Worm (Caenorhabditis elegans) whole organism, L4 larva: ENCODE data around the gene F42G4.6.
"Not testable (repeated sequence)": the region's sequence is repeated elsewhere in the genome, so short reads cannot be mapped to it uniquely, and the experiment has no call there.

Experiments used
- F10B5.3 ChIP-seq: sonication (generic microtip); optimal IDR thresholded peaks from 2 replicates; lab custom pipeline; 2016; ENCODE audit warnings: mild to moderate bottlenecking, missing genetic modification characterization, missing compliant biosample characterization
- F49E8.2 ChIP-seq: sonication (generic microtip); optimal IDR thresholded peaks from 2 replicates; lab custom pipeline; 2016; ENCODE audit warnings: missing compliant biosample characterization, mild to moderate bottlenecking, missing genetic modification characterization, borderline replicate concordance
- Y105C5A.15 ChIP-seq: fragments of 200-800 bp; sonication (Bioruptor generic); IDR thresholded peaks from 2 replicates; pipeline ENCODE4 v1.3.6; 2022; ENCODE audit warnings: missing genetic modification characterization, missing compliant biosample characterization
- Y5F2A.4 ChIP-seq: fragments of 200-800 bp; sonication (Bioruptor generic); optimal IDR thresholded peaks from 2 replicates; lab custom pipeline; 2018; ENCODE audit warnings: mild to moderate bottlenecking, missing genetic modification characterization, missing compliant biosample characterization
- aha-1 ChIP-seq: fragments of 150-350 bp; peaks from one replicate; lab custom pipeline; 2014; ENCODE audit warnings: missing biosample characterization, missing genetic modification characterization
- ama-1 ChIP-seq: fragments of 150-350 bp; optimal IDR thresholded peaks from 2 replicates; lab custom pipeline; 2014; ENCODE audit warnings: inconsistent platforms, mixed read lengths
- ceh-62 ChIP-seq: sonication (generic microtip); optimal IDR thresholded peaks from 2 replicates; lab custom pipeline; 2017; ENCODE audit warnings: missing biosample characterization, missing genetic modification characterization
- ctbp-1 ChIP-seq: fragments of 200-800 bp; sonication (Bioruptor generic); IDR thresholded peaks from 2 replicates; pipeline ENCODE4 v1.3.6; 2022; ENCODE audit warnings: missing genetic modification reagents, missing genetic modification characterization, missing compliant biosample characterization
- dmd-6 ChIP-seq: fragments of 200-800 bp; sonication (Bioruptor generic); IDR thresholded peaks from 2 replicates; pipeline ENCODE4 v1.3.6; 2022; ENCODE audit warnings: missing genetic modification reagents, missing genetic modification characterization, missing compliant biosample characterization
- dpl-1 ChIP-seq: fragments of 150-350 bp; optimal IDR thresholded peaks from 2 replicates; lab custom pipeline; 2014; ENCODE audit warnings: missing biosample characterization, missing genetic modification reagents, missing genetic modification characterization
- fos-1 ChIP-seq: fragments of 150-350 bp; optimal IDR thresholded peaks from 2 replicates; lab custom pipeline; 2014; ENCODE audit warnings: missing biosample characterization, missing genetic modification characterization
- hlh-11 ChIP-seq: fragments of 200-800 bp; sonication (Bioruptor generic); optimal IDR thresholded peaks from 2 replicates; lab custom pipeline; 2018; ENCODE audit warnings: mild to moderate bottlenecking, missing genetic modification characterization, missing compliant biosample characterization
- hlh-30 ChIP-seq: sonication (generic microtip); optimal IDR thresholded peaks from 2 replicates; lab custom pipeline; 2017; ENCODE audit warnings: antibody characterized with exemption, mild to moderate bottlenecking, missing genetic modification characterization, missing compliant biosample characterization; ENCODE audit not compliant: insufficient read depth
- lin-38 ChIP-seq: fragments of 200-800 bp; sonication (Bioruptor generic); IDR thresholded peaks from 2 replicates; pipeline ENCODE4 v1.3.6; 2022; ENCODE audit warnings: missing genetic modification reagents, missing genetic modification characterization, missing compliant biosample characterization
- lsy-2 ChIP-seq, 2 experiments: fragments of 150-350 bp in 1 of 2; sonication (generic microtip) in 1 of 2; optimal IDR thresholded peaks; 2 replicates each; lab custom pipeline; 2014 to 2017; ENCODE audit warnings: missing biosample characterization in 2 of 2, missing genetic modification characterization in 2 of 2
- madf-5 ChIP-seq, 2 experiments: fragments of 200-800 bp; sonication (Bioruptor generic); IDR thresholded peaks; 2 replicates each; pipeline ENCODE4 v1.3.6; 2022; ENCODE audit warnings: missing compliant biosample characterization in 2 of 2, missing genetic modification characterization in 2 of 2
- mes-2 ChIP-seq: sonication (generic microtip); optimal IDR thresholded peaks from 2 replicates; lab custom pipeline; 2016; ENCODE audit warnings: missing genotype, mild to moderate bottlenecking, missing genetic modification characterization, missing compliant biosample characterization; ENCODE audit not compliant: poor library complexity, severe bottlenecking
- mxl-3 ChIP-seq: fragments of 200-800 bp; sonication (Bioruptor generic); optimal IDR thresholded peaks from 2 replicates; lab custom pipeline; 2018; ENCODE audit warnings: mild to moderate bottlenecking, missing genetic modification characterization, missing compliant biosample characterization
- nhr-11 ChIP-seq: fragments of 150-350 bp; optimal IDR thresholded peaks from 2 replicates; lab custom pipeline; 2014; ENCODE audit warnings: missing biosample characterization, missing genetic modification characterization
- nhr-237 ChIP-seq: sonication (generic microtip); optimal IDR thresholded peaks from 2 replicates; lab custom pipeline; 2017; ENCODE audit warnings: missing biosample characterization, missing genetic modification characterization
- nhr-28 ChIP-seq: fragments of 150-350 bp; optimal IDR thresholded peaks from 2 replicates; lab custom pipeline; 2014; ENCODE audit warnings: missing biosample characterization, missing genetic modification characterization
- nhr-6 ChIP-seq: fragments of 150-350 bp; optimal IDR thresholded peaks from 2 replicates; lab custom pipeline; 2014; ENCODE audit warnings: missing biosample characterization, missing genetic modification characterization
- pqm-1 ChIP-seq: sonication (generic microtip); optimal IDR thresholded peaks from 2 replicates; lab custom pipeline; 2017; ENCODE audit warnings: missing biosample characterization, missing genetic modification characterization
- set-16 ChIP-seq: fragments of 200-800 bp; sonication (Bioruptor generic); IDR thresholded peaks from 2 replicates; pipeline ENCODE4 v1.3.6; 2022; ENCODE audit warnings: missing genetic modification reagents, missing genetic modification characterization, missing compliant biosample characterization
- snpc-1.2 ChIP-seq: fragments of 200-800 bp; sonication (Bioruptor generic); IDR thresholded peaks from 2 replicates; pipeline ENCODE4 v1.3.6; 2022; ENCODE audit warnings: missing genetic modification reagents, missing genetic modification characterization, missing compliant biosample characterization
- tag-97 ChIP-seq: fragments of 200-800 bp; sonication (Bioruptor generic); IDR thresholded peaks from 2 replicates; pipeline ENCODE4 v1.3.6; 2022; ENCODE audit warnings: missing genetic modification characterization, missing compliant biosample characterization
- tra-1 ChIP-seq: fragments of 200-800 bp; sonication (Bioruptor generic); IDR thresholded peaks from 2 replicates; pipeline ENCODE4 v1.3.6; 2022; ENCODE audit warnings: missing genetic modification reagents, missing genetic modification characterization, missing compliant biosample characterization
- unc-130 ChIP-seq: sonication (generic microtip); optimal IDR thresholded peaks from 2 replicates; lab custom pipeline; 2016; ENCODE audit warnings: missing genetic modification reagents, missing genetic modification characterization, missing compliant biosample characterization
- unc-39 ChIP-seq: sonication (generic microtip); optimal IDR thresholded peaks from 2 replicates; lab custom pipeline; 2017; ENCODE audit warnings: missing biosample characterization, missing genetic modification characterization
- unc-62 ChIP-seq, 3 experiments: fragments of 150-350 bp in 1 of 3; sonication (generic microtip); optimal IDR thresholded peaks in 2 of 3; peaks in 1 of 3; 1 replicate in 1 of 3; 2 replicates in 2 of 3; lab custom pipeline; 2014 to 2017; ENCODE audit warnings: missing biosample characterization in 3 of 3, missing genetic modification characterization in 3 of 3, missing genetic modification reagents in 3 of 3, missing genotype in 1 of 3
- vab-7 ChIP-seq: fragments of 200-800 bp; sonication (Bioruptor generic); IDR thresholded peaks from 2 replicates; pipeline ENCODE4 v1.3.6; 2022; ENCODE audit warnings: missing genetic modification reagents, missing genetic modification characterization, missing compliant biosample characterization
- zfp-3 ChIP-seq: fragments of 200-800 bp; sonication (Bioruptor generic); conservative IDR thresholded peaks from 2 replicates; pipeline ENCODE4 v1.3.6; 2022; ENCODE audit warnings: missing genetic modification reagents, missing genetic modification characterization, missing compliant biosample characterization

The F42G4.6 gene

ce11 chrII:13082403-13082802 is 3.2 kb downstream of the F42G4.6 start, which contains the start of gene Y81G3A.6:
Gene Y81G3A.6 (minus strand): TSS chrII:13082503.
- not testable (repeated sequence) for TF ChIP-seq Y105C5A.15 (GFP tag; lab: Robert Waterston, UW); ceh-62 (tag; lab: Kevin White, UChicago); tra-1
- TF ChIP-seq, all 104 proteins: peak for 0; not testable (repeated sequence) for 104

- TF ChIP-seq nhr-11 (tag; lab: Kevin White, UChicago) (no peak), nhr-6 (tag; lab: Kevin White, UChicago) (peak; percentile 2), dmd-6 (GFP tag; lab: Robert Waterston, UW) (no peak), lin-38 (GFP tag; lab: Robert Waterston, UW) (peak; percentile 58), mes-2 (tag; lab: Kevin White, UChicago) (peak; percentile 82), ama-1 (lab: Kevin White, UChicago) (no peak), dpl-1 (peak; percentile 96), pqm-1 (no peak), Y5F2A.4 (GFP tag; lab: Kevin White, UChicago) (no peak)
Observed at ce11 chrII:13083752-13084214, 4.6 kb downstream of the F42G4.6 start, which contains the start of the genes Y81G3A.1 and gcn-2. Gene Y81G3A.1 (minus strand): TSS chrII:13083926. Gene gcn-2 (plus strand): TSS chrII:13084164.

ce11 chrII:13085951-13086350 is 6.8 kb downstream of the F42G4.6 start:
- TF ChIP-seq unc-39 (tag; lab: Kevin White, UChicago): no peak
- peak; percentile 92 for TF ChIP-seq aha-1 (tag; lab: Kevin White, UChicago)
- TF ChIP-seq set-16 (GFP tag; lab: Robert Waterston, UW): no peak
- TF ChIP-seq unc-130 (GFP tag; lab: Kevin White, UChicago): no peak
- no peak for TF ChIP-seq mxl-3 (GFP tag; lab: Kevin White, UChicago)
- no peak for TF ChIP-seq lsy-2 (tag; optimal IDR thresholded peaks at IDR 0.05; lab: Kevin White, UChicago)
- no peak for TF ChIP-seq F49E8.2 (tag; lab: Kevin White, UChicago)
- no peak for TF ChIP-seq F10B5.3 (tag; lab: Kevin White, UChicago)
- TF ChIP-seq unc-62 (GFP tag; optimal IDR thresholded peaks at IDR 0.05 in 1 of 2; lab: Kevin White, UChicago): peak in 1 of 2 experiments; percentile 80
- TF ChIP-seq unc-62 (tag; optimal IDR thresholded peaks at IDR 0.05; lab: Kevin White, UChicago): no peak
- no peak for TF ChIP-seq hlh-11
- no peak for TF ChIP-seq nhr-237
- TF ChIP-seq madf-5 (GFP tag; IDR thresholded peaks at IDR 0.05; lab: Robert Waterston, UW): no peak
- TF ChIP-seq fos-1: no peak
- no peak for TF ChIP-seq ctbp-1 (GFP tag; lab: Robert Waterston, UW)

- no peak for TF ChIP-seq vab-7 (GFP tag; lab: Robert Waterston, UW)
- TF ChIP-seq hlh-30 (tag; lab: Kevin White, UChicago): no peak
- peak; percentile 21 for TF ChIP-seq aha-1 (tag; lab: Kevin White, UChicago)
- TF ChIP-seq ama-1 (lab: Kevin White, UChicago): no peak
- TF ChIP-seq nhr-28 (tag; lab: Kevin White, UChicago): peak; percentile 13
- TF ChIP-seq fos-1: no peak
- TF ChIP-seq tra-1: no peak
- TF ChIP-seq madf-5 (GFP tag; IDR thresholded peaks at IDR 0.05; lab: Robert Waterston, UW): no peak
- no peak for TF ChIP-seq pqm-1
- TF ChIP-seq, all 104 proteins: peak for 2
Observed at ce11 chrII:13091123-13091522, 11.9 kb downstream of the F42G4.6 start, which contains the start of gene Y81G3A.4. Gene Y81G3A.4 (plus strand): TSS chrII:13091423.

- TF ChIP-seq zfp-3: no peak
- peak in 1 of 2 experiments; percentile 4 for TF ChIP-seq unc-62 (GFP tag; optimal IDR thresholded peaks at IDR 0.05 in 1 of 2; lab: Kevin White, UChicago)
- TF ChIP-seq unc-62 (tag; optimal IDR thresholded peaks at IDR 0.05; lab: Kevin White, UChicago): no peak
- no peak for TF ChIP-seq snpc-1.2 (GFP tag; lab: Robert Waterston, UW)
- no peak for TF ChIP-seq tag-97 (GFP tag; lab: Robert Waterston, UW)
Observed at ce11 chrII:13091857-13092256, 12.7 kb downstream of the F42G4.6 start.
